Fruit fly (Drosophila melanogaster) whole organism, embryonic: Measurements from ENCODE around the gene bwa.

Source experiments
- Abd-B ChIP-seq: fragments of 200-800 bp; sonication (Bioruptor generic); optimal IDR thresholded peaks from 2 replicates; lab custom pipeline; 2018; ENCODE audit warnings: missing biosample characterization, mild to moderate bottlenecking, missing genetic modification characterization, moderate library complexity
- Aef1 ChIP-seq: fragments of 200-800 bp; sonication (Bioruptor generic); IDR thresholded peaks from 3 replicates; pipeline ENCODE4 v1.3.6; 2022; ENCODE audit warnings: missing biosample characterization, missing genetic modification characterization
- BEAF-32 ChIP-seq: fragments of 200-800 bp; sonication (Bioruptor generic); optimal IDR thresholded peaks from 3 replicates; lab custom pipeline; 2017; ENCODE audit warnings: missing biosample characterization, missing genetic modification characterization, mild to moderate bottlenecking, moderate library complexity, missing genetic modification reagents
- Bgb ChIP-seq: fragments of 200-800 bp; sonication (Bioruptor generic); IDR thresholded peaks from 2 replicates; pipeline ENCODE4 v1.3.6; 2022; ENCODE audit warnings: missing biosample characterization, missing genetic modification characterization; ENCODE audit not compliant: partially characterized antibody
- CG10366 ChIP-seq: fragments of 200-800 bp; sonication (Bioruptor generic); IDR thresholded peaks from 2 replicates; pipeline ENCODE4 v1.3.6; 2022; ENCODE audit warnings: missing biosample characterization, missing genetic modification characterization
- CG10462 ChIP-seq: fragments of 200-800 bp; sonication (Bioruptor generic); optimal IDR thresholded peaks from 2 replicates; lab custom pipeline; 2016; ENCODE audit warnings: missing biosample characterization, missing genetic modification characterization
- CG10979 ChIP-seq: fragments of 200-800 bp; sonication (Bioruptor generic); optimal IDR thresholded peaks from 2 replicates; lab custom pipeline; 2018; ENCODE audit warnings: missing biosample characterization, mild to moderate bottlenecking, missing genetic modification characterization, moderate library complexity
- CG12659 ChIP-seq: fragments of 200-800 bp; sonication (Bioruptor generic); optimal IDR thresholded peaks from 3 replicates; lab custom pipeline; 2017; ENCODE audit warnings: mild to moderate bottlenecking, missing biosample characterization, missing genetic modification reagents, missing genetic modification characterization
- CG13287 ChIP-seq: fragments of 200-800 bp; sonication (Bioruptor generic); IDR thresholded peaks from 2 replicates; pipeline ENCODE4 v1.3.6; 2022; ENCODE audit warnings: missing biosample characterization, missing genetic modification characterization; ENCODE audit not compliant: partially characterized antibody
- CG13296 ChIP-seq: fragments of 200-800 bp; sonication (Bioruptor generic); optimal IDR thresholded peaks from 3 replicates; lab custom pipeline; 2018; ENCODE audit warnings: missing biosample characterization, mild to moderate bottlenecking, missing genetic modification characterization
- CG17328 ChIP-seq: fragments of 200-800 bp; sonication (Bioruptor generic); IDR thresholded peaks from 2 replicates; pipeline ENCODE4 v1.3.6; 2022; ENCODE audit warnings: missing biosample characterization, missing genetic modification characterization
- CG2116 ChIP-seq: fragments of 200-800 bp; sonication (Bioruptor generic); optimal IDR thresholded peaks from 3 replicates; lab custom pipeline; 2018; ENCODE audit warnings: missing biosample characterization, mild to moderate bottlenecking, missing genetic modification characterization
- CG3281 ChIP-seq: fragments of 200-800 bp; sonication (Bioruptor generic); optimal IDR thresholded peaks from 3 replicates; lab custom pipeline; 2017; ENCODE audit warnings: missing biosample characterization, mild to moderate bottlenecking, missing genetic modification characterization
- CG33213 ChIP-seq: fragments of 200-800 bp; sonication (Bioruptor generic); optimal IDR thresholded peaks from 3 replicates; lab custom pipeline; 2016; ENCODE audit warnings: missing biosample characterization, missing genetic modification characterization
- CG34422 ChIP-seq: fragments of 200-800 bp; sonication (Bioruptor generic); IDR thresholded peaks from 3 replicates; pipeline ENCODE4 v1.3.6; 2022; ENCODE audit warnings: missing biosample characterization, missing genetic modification characterization
- CG4617 ChIP-seq: fragments of 200-800 bp; sonication (Bioruptor generic); optimal IDR thresholded peaks from 3 replicates; lab custom pipeline; 2016; ENCODE audit warnings: missing biosample characterization, missing genetic modification characterization, borderline replicate concordance
- CG5953 ChIP-seq: fragments of 200-800 bp; sonication (Bioruptor generic); IDR thresholded peaks from 2 replicates; pipeline ENCODE4 v1.3.6; 2022; ENCODE audit warnings: missing biosample characterization, missing genetic modification characterization
- CG7745 ChIP-seq: fragments of 200-800 bp; sonication (Bioruptor generic); optimal IDR thresholded peaks from 2 replicates; lab custom pipeline; 2018; ENCODE audit warnings: missing biosample characterization, mild to moderate bottlenecking, missing genetic modification characterization, moderate library complexity
- CG7987 ChIP-seq: fragments of 200-800 bp; sonication (Bioruptor generic); optimal IDR thresholded peaks from 2 replicates; lab custom pipeline; 2018; ENCODE audit warnings: missing biosample characterization, mild to moderate bottlenecking, missing genetic modification characterization, moderate library complexity
- CG8290 ChIP-seq, 3 experiments: fragments of 200-800 bp; sonication (Bioruptor generic); optimal IDR thresholded peaks; 2 replicates each; lab custom pipeline; 2016 to 2019; ENCODE audit warnings: missing biosample characterization in 3 of 3, missing genetic modification characterization in 3 of 3, mild to moderate bottlenecking in 2 of 3, moderate library complexity in 1 of 3
- CG9797 ChIP-seq: fragments of 200-800 bp; sonication (Bioruptor generic); optimal IDR thresholded peaks from 3 replicates; lab custom pipeline; 2018; ENCODE audit warnings: missing biosample characterization, mild to moderate bottlenecking, missing genetic modification characterization
- CTCF ChIP-seq: fragments of 200-800 bp; sonication (Bioruptor generic); optimal IDR thresholded peaks from 2 replicates; lab custom pipeline; 2017; ENCODE audit warnings: missing biosample characterization, mild to moderate bottlenecking, missing genetic modification characterization, moderate library complexity
- Dfd ChIP-seq, 2 experiments: fragments of >200 bp; optimal IDR thresholded peaks; 2 replicates each; lab custom pipeline; 2017; ENCODE audit warnings: missing biosample characterization in 2 of 2, missing genetic modification characterization in 2 of 2
- Dll ChIP-seq: fragments of 200-800 bp; sonication (Bioruptor generic); IDR thresholded peaks from 4 replicates; pipeline ENCODE4 v1.3.6; 2022; ENCODE audit warnings: missing biosample characterization, missing genetic modification characterization; ENCODE audit not compliant: partially characterized antibody
- Doc2 ChIP-seq: fragments of 200-800 bp; sonication (Bioruptor generic); IDR thresholded peaks from 2 replicates; pipeline ENCODE4 v1.3.6; 2022; ENCODE audit warnings: missing biosample characterization, missing genetic modification characterization
- Doc3 ChIP-seq: fragments of 200-800 bp; sonication (Bioruptor generic); IDR thresholded peaks from 3 replicates; pipeline ENCODE4 v1.3.6; 2022; ENCODE audit warnings: missing biosample characterization, missing genetic modification characterization; ENCODE audit not compliant: partially characterized antibody
- Fer1 ChIP-seq: fragments of 200-800 bp; sonication (Bioruptor generic); optimal IDR thresholded peaks from 2 replicates; lab custom pipeline; 2017; ENCODE audit warnings: missing biosample characterization, mild to moderate bottlenecking, missing genetic modification characterization
- Hr51 ChIP-seq, 2 experiments: fragments of 200-800 bp; sonication (Bioruptor generic); optimal IDR thresholded peaks; 2 replicates in 1 of 2; 3 replicates in 1 of 2; lab custom pipeline; 2016 to 2018; ENCODE audit warnings: missing biosample characterization in 2 of 2, missing genetic modification characterization in 2 of 2, mild to moderate bottlenecking in 1 of 2, moderate library complexity in 1 of 2
- Med ChIP-seq: fragments of 200-800 bp; sonication (Bioruptor generic); peaks from one replicate; lab custom pipeline; 2016; ENCODE audit warnings: missing biosample characterization, missing genetic modification characterization, mild to moderate bottlenecking, inconsistent platforms, moderate library complexity
- NfI ChIP-seq: fragments of 200-800 bp; sonication (Bioruptor generic); optimal IDR thresholded peaks from 3 replicates; lab custom pipeline; 2018; ENCODE audit warnings: missing biosample characterization, mild to moderate bottlenecking, missing genetic modification characterization, moderate library complexity
- Opbp ChIP-seq: fragments of 200-800 bp; sonication (Bioruptor generic); IDR thresholded peaks from 3 replicates; pipeline ENCODE4 v1.3.6; 2022; ENCODE audit warnings: missing biosample characterization, missing genetic modification characterization; ENCODE audit not compliant: partially characterized antibody
- Sry-β ChIP-seq: fragments of 200-800 bp; sonication (Bioruptor generic); optimal IDR thresholded peaks from 2 replicates; lab custom pipeline; 2018; ENCODE audit warnings: missing biosample characterization, mild to moderate bottlenecking, missing genetic modification characterization, moderate library complexity
- YL-1 ChIP-seq: fragments of 200-800 bp; sonication (Bioruptor generic); optimal IDR thresholded peaks from 3 replicates; lab custom pipeline; 2017; ENCODE audit warnings: missing biosample characterization, mild to moderate bottlenecking, missing genetic modification characterization
- caup ChIP-seq: fragments of 200-800 bp; sonication (Bioruptor generic); optimal IDR thresholded peaks from 3 replicates; lab custom pipeline; 2017; ENCODE audit warnings: missing biosample characterization, mild to moderate bottlenecking, missing genetic modification characterization, moderate library complexity; ENCODE audit not compliant: severe bottlenecking
- dmrt11E ChIP-seq: fragments of 200-800 bp; sonication (Bioruptor generic); optimal IDR thresholded peaks from 3 replicates; lab custom pipeline; 2018; ENCODE audit warnings: missing biosample characterization, mild to moderate bottlenecking, missing genetic modification characterization, moderate library complexity
- emc ChIP-seq: fragments of 200-800 bp; sonication (Bioruptor generic); optimal IDR thresholded peaks from 2 replicates; lab custom pipeline; 2016; ENCODE audit warnings: missing biosample characterization, missing genetic modification characterization
- gcm2 ChIP-seq: fragments of 200-800 bp; sonication (Bioruptor generic); optimal IDR thresholded peaks from 2 replicates; lab custom pipeline; 2016; ENCODE audit warnings: missing biosample characterization, missing genetic modification characterization
- gfzf ChIP-seq: fragments of 200-800 bp; sonication (Bioruptor generic); optimal IDR thresholded peaks from 2 replicates; lab custom pipeline; 2016; ENCODE audit warnings: missing biosample characterization, mild to moderate bottlenecking, missing genetic modification characterization, moderate library complexity
- grn ChIP-seq: fragments of 200-800 bp; sonication (Bioruptor generic); optimal IDR thresholded peaks from 3 replicates; lab custom pipeline; 2017; ENCODE audit warnings: missing biosample characterization, missing genetic modification characterization
- gro ChIP-seq: fragments of 200-800 bp; sonication (Bioruptor generic); optimal IDR thresholded peaks from 2 replicates; lab custom pipeline; 2016; ENCODE audit warnings: missing biosample characterization, missing genetic modification characterization
- gt ChIP-seq: fragments of 200-800 bp; sonication (Bioruptor generic); IDR thresholded peaks from 2 replicates; pipeline ENCODE4 v1.3.6; 2022; ENCODE audit warnings: missing biosample characterization, missing genetic modification characterization
- nerfin-1 ChIP-seq: fragments of 200-800 bp; sonication (Bioruptor generic); optimal IDR thresholded peaks from 3 replicates; lab custom pipeline; 2019; ENCODE audit warnings: missing biosample characterization, mild to moderate bottlenecking, missing genetic modification characterization, moderate library complexity
- p53 ChIP-seq: fragments of 200-800 bp; sonication (Bioruptor generic); optimal IDR thresholded peaks from 2 replicates; lab custom pipeline; 2016; ENCODE audit warnings: missing biosample characterization, missing genetic modification characterization
- pzg ChIP-seq: fragments of 200-800 bp; sonication (Bioruptor generic); optimal IDR thresholded peaks from 3 replicates; lab custom pipeline; 2018; ENCODE audit warnings: missing biosample characterization, mild to moderate bottlenecking, missing genetic modification characterization, moderate library complexity
- rib ChIP-seq: fragments of 200-800 bp; sonication (Bioruptor generic); IDR thresholded peaks from 2 replicates; pipeline ENCODE4 v1.3.6; 2022; ENCODE audit warnings: missing biosample characterization, missing genetic modification characterization
- vvl ChIP-seq: fragments of 200-800 bp; sonication (Bioruptor generic); IDR thresholded peaks from 2 replicates; pipeline ENCODE4 v1.3.6; 2022; ENCODE audit warnings: missing biosample characterization, missing genetic modification characterization
- zen ChIP-seq: fragments of 200-800 bp; sonication (Bioruptor generic); optimal IDR thresholded peaks from 3 replicates; lab custom pipeline; 2018; ENCODE audit warnings: missing biosample characterization, mild to moderate bottlenecking, missing genetic modification characterization, moderate library complexity
- zfh1 ChIP-seq: fragments of 200-800 bp; sonication (Bioruptor generic); IDR thresholded peaks from 3 replicates; pipeline ENCODE4 v1.3.6; 2022; ENCODE audit warnings: missing biosample characterization, missing genetic modification characterization

bwa gene

dm6 chr2L:20066233-20066650, at the start of gene bwa (continued):
- TF ChIP-seq CG9797 (GFP tag; lab: Kevin White, UChicago) (peak; percentile 88), zfh1 (GFP tag; lab: Robert Waterston, UW) (peak; percentile 38; the same call in 1 of the 3 replicates), p53 (GFP tag; lab: Kevin White, UChicago) (peak; percentile 33), Dfd (GFP tag; optimal IDR thresholded peaks at IDR 0.05; lab: Kevin White, UChicago) (no peak), zen (tag; lab: Kevin White, UChicago) (peak; percentile 35), dmrt11E (tag; lab: Kevin White, UChicago) (no peak), Fer1 (peak; percentile 4), gfzf (GFP tag; lab: Kevin White, UChicago) (peak; percentile 96), CG34422 (GFP tag; lab: Robert Waterston, UW) (peak; percentile 53; the same call in 1 of the 3 replicates), Abd-B (peak; percentile 12), caup (GFP tag; lab: Kevin White, UChicago) (peak; percentile 24), emc (no peak), Aef1 (GFP tag; lab: Robert Waterston, UW) (peak; percentile 35; the same call in 2 of the 3 replicates), CG33213 (GFP tag; lab: Kevin White, UChicago) (peak; percentile 84), CG12659 (peak; percentile 67), CG13287 (GFP tag; lab: Robert Waterston, UW) (peak; percentile 4; the same call in 1 of the 2 replicates), grn (GFP tag; lab: Kevin White, UChicago) (no peak), CG3281 (peak; percentile 10), gcm2 (GFP tag; lab: Kevin White, UChicago) (no peak), gt (GFP tag; lab: Robert Waterston, UW) (no peak), NfI (no peak), rib (GFP tag; lab: Robert Waterston, UW) (0 out of 2 replicates have a peak, but pooled peaks have one; percentile 42), Opbp (peak; percentile 39; the same call in 1 of the 3 replicates), Med (GFP tag; lab: Kevin White, UChicago) (peak; percentile 73), CG10366 (GFP tag; lab: Robert Waterston, UW) (no peak), CG2116 (GFP tag; lab: Kevin White, UChicago) (peak; percentile 22), CG8290 (GFP tag; optimal IDR thresholded peaks at IDR 0.05; lab: Kevin White, UChicago) (no peak), CG8290 (tag; optimal IDR thresholded peaks at IDR 0.05; lab: Kevin White, UChicago) (peak in 1 of 2 experiments; percentile 34), BEAF-32 (peak; percentile 44), Doc3 (0 out of 3 replicates have a peak, but pooled peaks have one; percentile 22), CG5953 (GFP tag; lab: Robert Waterston, UW) (no peak), CG10462 (GFP tag; lab: Kevin White, UChicago) (peak; percentile 99), CG10979 (no peak), gro (GFP tag; lab: Kevin White, UChicago) (peak; percentile 41), Dll (peak; percentile 16; the same call in 1 of the 4 replicates), Sry-β (no peak), CTCF (peak; percentile 75), vvl (GFP tag; lab: Robert Waterston, UW) (peak; percentile 54; the same call in 1 of the 2 replicates), CG7745 (tag; lab: Kevin White, UChicago) (no peak), Hr51 (GFP tag; optimal IDR thresholded peaks at IDR 0.05; lab: Kevin White, UChicago) (no peak), CG7987 (GFP tag; lab: Kevin White, UChicago) (no peak), nerfin-1 (tag; lab: Kevin White, UChicago) (peak; percentile 51), pzg (GFP tag; lab: Kevin White, UChicago) (peak; percentile 87), CG17328 (GFP tag; lab: Robert Waterston, UW) (peak; percentile 24; the same call in 1 of the 2 replicates), YL-1 (GFP tag; lab: Kevin White, UChicago) (peak; percentile 28), Doc2 (GFP tag; lab: Robert Waterston, UW) (no peak), Bgb (peak; percentile 29; the same call in 1 of the 2 replicates), CG4617 (GFP tag; lab: Kevin White, UChicago) (peak; percentile 13), CG13296 (peak; percentile 25)
